Fruit fly (Drosophila melanogaster) whole organism: ENCODE measurements around the gene Rdl.
A peak's percentile ranks its signal among the peaks of the same experiment; 100 is the strongest.

Source experiments
- CG8478 ChIP-seq: fragments of >200 bp; optimal IDR thresholded peaks from 2 replicates; lab custom pipeline; 2018; ENCODE audit warnings: inconsistent platforms
- Dll ChIP-seq: fragments of >200 bp; optimal IDR thresholded peaks from 2 replicates; lab custom pipeline; 2017
- EcR ChIP-seq, 2 experiments: fragments of >200 bp; optimal IDR thresholded peaks; 2 replicates each; lab custom pipeline; 2017; ENCODE audit warnings: missing biosample characterization in 2 of 2, missing genetic modification characterization in 2 of 2, missing genetic modification reagents in 2 of 2
- pan ChIP-seq: fragments of >200 bp; optimal IDR thresholded peaks from 2 replicates; lab custom pipeline; 2017
- psq ChIP-seq: fragments of >200 bp; optimal IDR thresholded peaks from 2 replicates; lab custom pipeline; 2017
- usp ChIP-seq: fragments of >200 bp; optimal IDR thresholded peaks from 2 replicates; lab custom pipeline; 2017; ENCODE audit warnings: missing biosample characterization, missing genetic modification characterization, mixed read lengths

The Rdl gene

DNA sequence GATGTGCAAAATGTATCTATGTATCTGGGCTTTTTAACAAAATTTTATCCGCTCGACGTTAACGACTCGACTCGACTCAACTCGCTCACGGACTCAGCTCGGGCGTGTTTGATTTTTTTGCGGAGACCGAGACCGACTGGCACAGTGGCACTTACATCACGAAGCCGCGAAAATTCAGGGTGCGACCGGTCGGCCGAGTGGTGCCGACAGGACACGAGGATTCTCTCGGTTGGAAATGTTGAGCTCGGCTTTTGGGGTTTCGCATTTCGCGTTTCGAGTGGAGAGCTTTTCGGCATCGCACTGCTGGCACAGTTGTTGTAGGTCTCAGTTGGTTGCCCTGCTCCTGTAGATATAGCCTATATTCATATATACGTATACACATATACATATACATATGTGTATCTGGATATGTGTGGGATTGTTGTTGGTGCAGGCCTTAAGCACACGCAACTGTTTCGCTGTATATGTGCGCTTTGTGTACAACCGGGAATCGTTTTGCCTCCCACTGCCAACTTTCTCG is at the start of gene Rdl:
Gene Rdl, minus strand, starts transcription at position 97 of the 520 bp plus-strand sequence.
- TF ChIP-seq psq: no peak
- no peak for TF ChIP-seq usp
- no peak for TF ChIP-seq pan (lab: Kevin White, UChicago)
- no peak for TF ChIP-seq CG8478 (lab: Kevin White, UChicago)
- TF ChIP-seq Dll (lab: Kevin White, UChicago): no peak
- no peak for TF ChIP-seq EcR (GFP tag; optimal IDR thresholded peaks at IDR 0.05; lab: Kevin White, UChicago)

DNA sequence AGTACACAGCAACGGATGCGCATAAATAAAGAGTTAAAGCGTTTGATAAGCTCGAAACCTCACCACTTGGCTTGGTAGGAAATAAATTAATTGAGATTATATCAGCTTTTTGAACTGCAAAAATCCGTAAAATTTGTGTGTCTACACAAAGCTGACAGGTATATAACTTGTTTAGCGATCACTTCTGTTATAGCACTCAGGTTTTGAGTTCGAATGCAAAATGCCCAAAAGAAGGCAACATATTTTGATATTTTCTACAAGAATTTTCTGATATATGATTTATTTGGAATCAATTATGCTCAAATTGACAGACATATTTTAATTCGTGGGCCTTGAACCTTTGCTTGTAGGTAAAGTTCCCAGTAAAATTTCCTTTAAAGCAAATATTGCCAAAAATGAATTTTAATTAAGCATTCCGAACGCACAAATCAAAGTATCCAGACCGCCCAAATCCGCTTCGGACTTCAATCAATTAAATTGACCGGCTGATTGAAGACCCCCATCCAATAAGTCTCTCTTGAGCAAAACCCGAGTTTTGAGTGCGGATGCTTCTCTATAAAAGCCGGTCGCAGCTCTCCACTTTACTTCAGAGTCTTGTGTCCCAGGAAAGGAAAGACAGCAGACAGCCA is 29.5 kb upstream of the Rdl start, which contains the start of gene CG4476:
Gene CG4476, plus strand, starts transcription at position 579 of the 629 bp plus-strand sequence.
- TF ChIP-seq EcR (GFP tag; optimal IDR thresholded peaks at IDR 0.05; lab: Kevin White, UChicago) (no peak), psq (no peak), Dll (lab: Kevin White, UChicago) (no peak), usp (no peak), pan (lab: Kevin White, UChicago) (no peak), CG8478 (lab: Kevin White, UChicago) (no peak)

DNA sequence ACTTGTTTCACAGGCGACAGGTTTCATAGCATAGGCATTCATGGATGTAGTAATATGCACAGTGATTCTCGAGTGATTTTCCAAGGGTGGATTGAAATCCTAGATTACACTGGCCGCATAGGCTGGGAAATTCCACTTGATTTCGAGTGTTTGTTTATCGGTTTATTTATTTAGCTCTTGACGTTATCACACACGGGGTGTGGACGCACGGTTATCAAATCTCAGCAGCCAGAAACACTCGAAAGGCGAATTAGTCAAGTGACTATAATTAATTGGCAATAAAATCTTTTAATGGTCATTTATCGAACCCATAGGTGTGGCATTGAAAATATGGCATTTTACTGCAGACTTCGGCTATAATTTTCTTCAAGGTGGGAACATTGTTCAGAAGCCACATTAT is 27.7 kb upstream of the Rdl start:
- TF ChIP-seq Dll (lab: Kevin White, UChicago) (no peak), EcR (GFP tag; optimal IDR thresholded peaks at IDR 0.05; lab: Kevin White, UChicago) (no peak), usp (no peak), psq (no peak), CG8478 (lab: Kevin White, UChicago) (no peak)

DNA sequence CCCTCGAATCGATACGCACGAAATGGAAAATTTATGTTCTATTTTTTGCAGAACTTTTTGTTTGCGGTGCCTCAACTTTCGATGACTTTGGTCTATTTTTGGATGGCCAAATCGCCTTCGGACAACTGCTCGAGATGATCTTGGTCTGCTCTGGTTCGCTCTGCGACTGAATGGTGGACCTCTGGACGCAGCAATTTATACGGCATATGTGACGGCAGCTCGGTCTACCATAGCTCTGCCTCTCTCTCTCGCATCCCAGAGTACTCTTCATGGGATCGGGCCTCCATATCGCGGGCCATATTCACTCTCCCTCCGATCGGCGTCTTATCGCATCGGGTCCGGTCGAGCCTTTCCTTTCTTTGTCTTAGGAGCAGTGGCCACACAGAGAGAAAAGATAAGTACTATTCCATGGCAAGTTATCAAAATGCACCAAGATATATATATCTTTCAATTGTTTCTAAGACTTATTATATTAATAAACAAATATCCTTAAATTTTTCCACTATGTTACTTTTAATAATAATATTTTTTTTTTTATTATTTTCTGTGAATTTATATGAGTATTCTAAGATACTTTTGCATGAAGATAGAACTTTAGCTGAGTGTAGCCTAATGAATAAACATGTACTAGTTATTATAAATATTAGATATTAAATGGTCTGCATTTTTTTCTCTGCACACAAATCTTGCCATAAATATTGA is 26.9 kb upstream of the Rdl start, which contains the start of gene Slc45-1:
Gene Slc45-1, minus strand, starts transcription at position 150 of the 702 bp plus-strand sequence.
- no peak for TF ChIP-seq pan (lab: Kevin White, UChicago)
- no peak for TF ChIP-seq CG8478 (lab: Kevin White, UChicago)
- no peak for TF ChIP-seq psq
- TF ChIP-seq usp: no peak
- TF ChIP-seq Dll (lab: Kevin White, UChicago): peak; percentile 19
- TF ChIP-seq EcR (GFP tag; optimal IDR thresholded peaks at IDR 0.05; lab: Kevin White, UChicago): no peak

DNA sequence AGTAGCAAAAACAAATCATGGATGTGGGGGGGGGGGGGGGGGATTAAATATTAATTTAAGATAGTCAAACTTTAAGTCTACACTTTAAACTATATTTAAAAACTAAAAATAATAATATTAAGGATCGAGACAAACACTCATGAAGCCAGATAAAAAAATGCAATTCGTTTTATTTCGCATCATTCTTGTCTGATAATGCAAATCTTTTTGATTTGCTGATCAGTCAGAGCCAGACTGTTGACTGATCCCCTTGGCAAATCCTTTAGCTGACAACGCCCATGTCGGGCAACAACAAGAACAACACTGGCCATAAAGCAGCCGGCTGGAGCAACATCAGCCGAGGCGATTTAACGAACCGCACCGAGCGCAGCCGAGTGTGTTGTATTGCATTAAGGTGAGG is 11.1 kb upstream of the Rdl start:
- TF ChIP-seq Dll (lab: Kevin White, UChicago) (no peak), pan (lab: Kevin White, UChicago) (no peak), usp (no peak), psq (no peak), EcR (GFP tag; optimal IDR thresholded peaks at IDR 0.05; lab: Kevin White, UChicago) (no peak), CG8478 (lab: Kevin White, UChicago) (no peak)

DNA sequence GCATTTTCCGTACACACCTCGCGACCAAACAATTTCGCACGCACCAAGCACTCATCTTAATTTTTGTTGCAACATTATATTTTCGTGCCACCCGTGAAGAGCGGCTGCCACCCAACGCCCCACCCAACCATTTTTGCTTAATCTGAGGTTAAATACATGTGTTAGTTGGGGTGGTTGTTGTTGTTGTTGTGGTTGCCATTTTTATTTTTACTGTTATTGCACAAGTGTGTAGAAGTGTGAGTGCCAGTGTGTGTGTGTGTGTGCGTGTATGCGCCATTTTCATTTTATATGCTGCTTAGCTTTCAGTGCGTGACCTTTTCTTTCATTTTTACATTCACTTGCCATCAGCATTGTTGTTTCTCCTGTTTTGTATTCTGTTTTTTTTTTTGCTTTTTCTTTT is 6.7 kb upstream of the Rdl start:
- TF ChIP-seq pan (lab: Kevin White, UChicago) (no peak), psq (no peak), CG8478 (lab: Kevin White, UChicago) (no peak), Dll (lab: Kevin White, UChicago) (no peak), EcR (GFP tag; optimal IDR thresholded peaks at IDR 0.05; lab: Kevin White, UChicago) (no peak), usp (no peak)

DNA sequence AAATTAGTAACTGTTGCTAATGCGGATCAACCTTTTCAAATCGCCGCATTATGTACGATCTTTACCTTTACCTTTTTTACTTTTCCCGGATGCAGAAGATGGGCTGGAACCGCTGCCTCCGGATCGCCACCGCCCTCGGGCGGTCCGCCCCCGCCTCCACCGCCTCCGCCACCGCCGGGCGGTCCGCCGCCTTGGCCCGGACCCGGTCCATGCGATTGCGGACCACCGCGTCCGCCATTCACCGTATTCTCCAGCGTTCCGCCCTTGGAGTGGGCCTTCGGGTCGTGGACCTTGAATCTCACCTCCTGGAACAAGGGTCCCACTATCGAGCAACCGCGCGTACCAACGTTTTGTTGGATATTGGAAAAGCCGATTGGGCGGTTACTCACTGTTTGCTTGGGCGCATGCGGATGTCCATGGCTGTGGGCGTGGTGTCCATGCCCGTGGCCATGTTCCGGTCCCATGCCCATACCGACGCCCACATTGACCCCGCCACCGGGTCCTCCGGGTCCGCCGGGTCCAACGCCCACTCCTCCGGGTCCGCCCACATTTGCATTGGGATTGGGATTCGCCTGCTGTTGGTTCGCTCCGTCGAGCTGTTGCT is 30.7 kb downstream of the Rdl start:
- TF ChIP-seq usp: no peak
- no peak for TF ChIP-seq Dll (lab: Kevin White, UChicago)
- TF ChIP-seq psq: no peak
- no peak for TF ChIP-seq EcR (GFP tag; optimal IDR thresholded peaks at IDR 0.05; lab: Kevin White, UChicago)
- TF ChIP-seq CG8478 (lab: Kevin White, UChicago): no peak
- TF ChIP-seq pan (lab: Kevin White, UChicago): no peak

DNA sequence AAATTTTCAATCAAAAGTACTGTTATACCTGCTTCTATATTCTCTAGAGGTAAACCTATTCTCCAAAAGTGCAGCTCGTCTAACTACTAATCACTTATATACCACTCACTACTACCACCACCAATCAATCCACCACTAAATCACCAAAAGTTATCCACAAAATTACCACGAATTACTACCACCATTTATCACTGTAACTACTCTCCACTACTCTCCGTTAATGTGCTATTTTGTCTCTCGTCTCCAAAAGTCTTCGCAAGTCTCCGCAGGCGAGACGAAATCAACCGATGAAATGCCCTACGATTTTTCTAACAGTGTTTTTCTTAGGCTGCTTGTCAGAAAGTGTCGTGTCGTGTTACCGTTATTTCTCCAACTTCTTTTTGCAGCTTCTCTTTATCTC is 40.0 kb downstream of the Rdl start:
- TF ChIP-seq CG8478 (lab: Kevin White, UChicago) (no peak), pan (lab: Kevin White, UChicago) (no peak), psq (no peak), usp (no peak), Dll (lab: Kevin White, UChicago) (no peak), EcR (GFP tag; optimal IDR thresholded peaks at IDR 0.05; lab: Kevin White, UChicago) (no peak)

DNA sequence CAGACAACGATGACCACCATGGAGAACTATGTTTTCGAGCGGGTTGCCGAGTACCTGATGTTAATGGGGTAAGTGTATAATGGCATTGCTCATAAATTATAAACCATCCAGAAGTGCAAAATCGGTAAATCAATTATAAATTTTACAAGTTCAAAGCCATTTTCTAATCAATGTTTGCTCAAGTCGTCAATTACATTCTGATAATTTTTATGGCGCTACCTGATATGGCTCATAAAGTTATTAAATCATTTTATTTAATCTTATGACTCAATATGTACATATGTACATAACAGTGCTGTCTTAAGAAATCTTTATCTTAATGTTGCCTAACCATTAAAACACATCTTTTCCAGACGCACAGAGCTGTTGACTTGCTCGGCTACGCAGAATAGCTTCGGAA is 42.4 kb downstream of the Rdl start:
- TF ChIP-seq CG8478 (lab: Kevin White, UChicago): no peak
- no peak for TF ChIP-seq Dll (lab: Kevin White, UChicago)
- no peak for TF ChIP-seq usp
- TF ChIP-seq psq: no peak
- TF ChIP-seq EcR (GFP tag; optimal IDR thresholded peaks at IDR 0.05; lab: Kevin White, UChicago): no peak
- no peak for TF ChIP-seq pan (lab: Kevin White, UChicago)

DNA sequence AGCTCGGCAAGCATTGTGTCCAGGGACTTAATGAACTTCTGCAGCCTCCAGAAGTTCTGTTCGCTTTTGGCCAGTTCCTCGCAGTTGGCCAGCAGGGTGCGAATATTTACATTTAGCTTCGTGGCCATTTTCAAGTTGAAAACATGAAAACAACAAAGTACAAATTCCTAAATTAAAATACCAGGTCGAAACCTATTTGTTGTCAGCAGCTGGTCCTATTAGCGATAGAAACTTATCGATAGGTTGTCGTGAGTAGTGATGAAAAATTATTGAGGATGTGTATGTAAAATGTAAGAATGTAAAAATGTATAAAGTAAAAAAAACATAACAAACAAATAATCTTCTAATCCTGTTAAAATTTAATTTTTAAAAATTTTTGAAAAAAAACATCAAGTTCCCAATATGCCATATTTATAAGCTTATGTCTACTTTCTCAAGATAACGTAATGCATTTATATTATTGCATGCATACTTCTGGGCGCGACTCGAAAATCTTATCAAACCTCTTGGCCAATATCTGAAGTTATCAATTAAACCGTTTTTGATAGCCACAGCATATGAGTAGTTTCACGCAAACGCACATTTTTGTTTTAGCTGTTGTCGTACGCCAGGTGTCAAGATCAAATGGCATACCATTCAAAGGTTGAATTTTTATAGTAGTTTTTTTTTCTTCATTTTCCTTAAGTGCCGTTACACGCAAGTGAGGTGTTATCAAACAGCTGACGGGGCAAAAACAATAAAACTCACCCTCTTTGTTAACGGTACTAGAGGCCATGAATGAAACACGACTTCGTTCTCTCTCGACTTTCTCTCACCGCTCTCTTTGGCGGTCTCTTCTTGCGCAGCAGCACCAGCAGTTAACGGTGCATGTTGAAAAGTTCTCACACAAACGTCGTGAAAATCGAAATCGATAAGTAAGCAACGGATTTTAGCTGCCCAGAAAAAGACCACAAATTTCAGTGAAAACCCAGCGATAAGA is 44.7 kb downstream of the Rdl start, which contains the start of the genes Use1 and nwk:
Gene Use1, minus strand, starts transcription at position 206 of the 979 bp plus-strand sequence.
Gene nwk, plus strand, starts transcription at position 885 of the 979 bp plus-strand sequence.
- no peak for TF ChIP-seq psq
- no peak for TF ChIP-seq CG8478 (lab: Kevin White, UChicago)
- no peak for TF ChIP-seq usp
- TF ChIP-seq EcR (GFP tag; optimal IDR thresholded peaks at IDR 0.05; lab: Kevin White, UChicago): no peak
- no peak for TF ChIP-seq pan (lab: Kevin White, UChicago)
- no peak for TF ChIP-seq Dll (lab: Kevin White, UChicago)
